Fruit fly (Drosophila melanogaster): ENCODE data around the gene CG4998.
A peak's percentile ranks its signal among the peaks of the same experiment; 100 is the strongest.

Gene CG4998

DNA sequence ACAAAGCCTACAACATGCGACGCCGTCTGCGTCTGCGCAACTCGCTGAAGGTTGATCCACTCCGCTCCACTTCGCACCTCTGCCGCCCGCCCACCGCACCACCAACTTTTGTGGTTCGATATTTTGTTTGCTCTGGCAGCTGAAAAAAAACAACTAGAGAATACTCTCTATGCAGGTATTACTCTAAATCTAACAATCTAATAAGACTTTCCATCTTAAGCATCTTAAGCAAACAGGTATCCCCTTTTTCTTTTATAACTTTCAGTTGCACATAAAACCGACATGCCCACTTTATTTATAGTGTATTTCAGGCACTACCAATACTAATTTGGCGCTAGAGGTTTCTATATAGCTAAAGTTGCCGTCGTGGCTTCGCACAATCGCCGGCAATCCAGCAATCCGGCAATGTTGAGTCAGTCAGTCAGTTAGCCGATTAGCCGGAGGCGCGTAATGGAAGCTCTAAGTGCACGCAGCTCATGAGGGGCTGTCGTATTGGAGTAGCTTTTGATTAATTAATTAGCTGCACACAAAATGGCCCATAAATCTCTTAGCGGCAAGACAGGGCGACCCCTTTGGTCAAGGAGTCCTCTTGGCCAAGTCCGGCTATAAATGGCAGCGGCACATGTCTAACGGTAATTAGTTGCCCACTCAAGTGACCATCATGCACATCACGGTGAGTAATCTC, 10.5 kb upstream of the CG4998 start, which contains the start of gene CG13058 (continued):
- TF ChIP-seq kni (GFP tag; optimal IDR thresholded peaks at IDR 0.05) = no peak
- peak; percentile 71 for TF ChIP-seq CG9817 (tag; optimal IDR thresholded peaks at IDR 0.05)
- no peak for TF ChIP-seq hth (optimal IDR thresholded peaks at IDR 0.05)
- peak; percentile 30 for TF ChIP-seq nmo (GFP tag; optimal IDR thresholded peaks at IDR 0.05)
- TF ChIP-seq CG32532 (GFP tag; IDR thresholded peaks at IDR 0.05) = no peak
- peak; percentile 59 for TF ChIP-seq HHEX (GFP tag; optimal IDR thresholded peaks at IDR 0.05)
- no peak for TF ChIP-seq sna (GFP tag; IDR thresholded peaks at IDR 0.05; ENCODE audit: partially characterized antibody)
- TF ChIP-seq schlank (tag; optimal IDR thresholded peaks at IDR 0.05) = no peak
- no peak for TF ChIP-seq Opbp (GFP tag; IDR thresholded peaks at IDR 0.05; ENCODE audit: partially characterized antibody)
- TF ChIP-seq CG31365 (tag; optimal IDR thresholded peaks at IDR 0.05) = no peak
- TF ChIP-seq Scr (GFP tag; IDR thresholded peaks at IDR 0.05; ENCODE audit: partially characterized antibody) = no peak
- TF ChIP-seq CG10366 (GFP tag; IDR thresholded peaks at IDR 0.05) = peak; percentile 87
- TF ChIP-seq CG11560 (tag; IDR thresholded peaks at IDR 0.05) = 0 out of 3 replicates have a peak, but pooled peaks have one; percentile 41
- TF ChIP-seq ara (GFP tag; IDR thresholded peaks at IDR 0.05) = no peak
- TF ChIP-seq Hsf (GFP tag; optimal IDR thresholded peaks at IDR 0.05) = peak; percentile 57
- no peak for TF ChIP-seq grn (GFP tag; optimal IDR thresholded peaks at IDR 0.05)
- peak; percentile 48 for TF ChIP-seq MBD-R2 (GFP tag; IDR thresholded peaks at IDR 0.05)
- no peak for TF ChIP-seq B-H2 (GFP tag; optimal IDR thresholded peaks at IDR 0.05)
- TF ChIP-seq seq (GFP tag; IDR thresholded peaks at IDR 0.05) = peak; percentile 74
- TF ChIP-seq CG34422 (GFP tag; IDR thresholded peaks at IDR 0.05) = 0 out of 3 replicates have a peak, but pooled peaks have one; percentile 10
- TF ChIP-seq Gug (GFP tag; IDR thresholded peaks at IDR 0.05) = no peak
- peak; percentile 53 for TF ChIP-seq pho (GFP tag; optimal IDR thresholded peaks at IDR 0.05)
- TF ChIP-seq odd (GFP tag; optimal IDR thresholded peaks at IDR 0.05) = peak; percentile 64
- no peak for TF ChIP-seq Jarid2 (GFP tag; optimal IDR thresholded peaks at IDR 0.05)
- no peak for TF ChIP-seq Camta (GFP tag; optimal IDR thresholded peaks at IDR 0.05)
- no peak for TF ChIP-seq CG7372 (GFP tag; IDR thresholded peaks at IDR 0.05)
- no peak for TF ChIP-seq z (GFP tag; IDR thresholded peaks at IDR 0.05)
- peak; percentile 47 for TF ChIP-seq fu2 (GFP tag; optimal IDR thresholded peaks at IDR 0.05)
- no peak for TF ChIP-seq ab (GFP tag; optimal IDR thresholded peaks at IDR 0.05)
- no peak for TF ChIP-seq CG32772 (GFP tag; IDR thresholded peaks at IDR 0.05)
- peak; percentile 16 for TF ChIP-seq Vsx1 (GFP tag; optimal IDR thresholded peaks at IDR 0.05)
- peak; percentile 60 for TF ChIP-seq Xbp1 (GFP tag; optimal IDR thresholded peaks at IDR 0.05)
- TF ChIP-seq dysf (GFP tag; IDR thresholded peaks at IDR 0.05) = peak; percentile 66
- peak; percentile 67 for TF ChIP-seq unpg (GFP tag; optimal IDR thresholded peaks at IDR 0.05)
- no peak for TF ChIP-seq cad (GFP tag; optimal IDR thresholded peaks at IDR 0.05)
- no peak for TF ChIP-seq ftz-f1 (GFP tag; optimal IDR thresholded peaks at IDR 0.05)
- TF ChIP-seq Mad (GFP tag; optimal IDR thresholded peaks at IDR 0.05) = peak; percentile 22
- no peak for TF ChIP-seq Blimp-1 (GFP tag; optimal IDR thresholded peaks at IDR 0.05)
- TF ChIP-seq NC2α (GFP tag; optimal IDR thresholded peaks at IDR 0.05) = no peak
- peak; percentile 65 for TF ChIP-seq Drgx (GFP tag; IDR thresholded peaks at IDR 0.05)
- no peak for TF ChIP-seq CG6254 (GFP tag; optimal IDR thresholded peaks at IDR 0.05)
- TF ChIP-seq vnd (GFP tag; IDR thresholded peaks at IDR 0.05; ENCODE audit: partially characterized antibody) = no peak
- TF ChIP-seq CG4820 (GFP tag; optimal IDR thresholded peaks at IDR 0.05) = peak; percentile 57
- TF ChIP-seq CG6272 (GFP tag; IDR thresholded peaks at IDR 0.05) = no peak
- no peak for TF ChIP-seq gce (GFP tag; IDR thresholded peaks at IDR 0.05)
- peak; percentile 90 for TF ChIP-seq Ada2b (GFP tag; IDR thresholded peaks at IDR 0.05)
- TF ChIP-seq Myb (GFP tag; optimal IDR thresholded peaks at IDR 0.05) = peak; percentile 16
- no peak for TF ChIP-seq Bgb (GFP tag; IDR thresholded peaks at IDR 0.05; ENCODE audit: partially characterized antibody)
- TF ChIP-seq pros (GFP tag; optimal IDR thresholded peaks at IDR 0.05) = no peak
- no peak for TF ChIP-seq hkb (optimal IDR thresholded peaks at IDR 0.05)
- peak; percentile 62 for TF ChIP-seq hkb (GFP tag; IDR thresholded peaks at IDR 0.05)
